Worm (Caenorhabditis elegans): ENCODE data around the gene tmc-1.

DNA sequence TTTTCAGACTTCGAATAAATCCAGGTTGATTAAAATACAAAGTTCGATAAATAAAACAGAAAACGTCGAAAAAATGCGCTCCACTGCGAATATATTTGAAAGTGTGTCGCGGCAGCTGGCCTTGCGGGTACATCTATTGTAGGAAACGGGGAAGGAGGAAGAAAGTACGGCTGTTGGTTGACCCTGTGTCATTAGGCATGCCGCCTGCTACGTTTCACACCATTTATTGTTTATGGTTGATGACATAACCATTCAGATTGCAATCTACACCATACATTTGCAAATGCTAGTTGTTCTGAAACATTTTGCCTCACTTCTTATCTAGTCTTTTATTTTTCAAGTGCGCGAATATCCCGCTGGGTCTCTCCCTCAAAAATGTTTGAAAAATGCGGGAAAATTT lies 29.6 kb downstream of the tmc-1 start, which contains the start of gene T13G4.4:
- TF ChIP-seq Y105C5A.15 (GFP tag; IDR thresholded peaks at IDR 0.05) = no peak
- TF ChIP-seq fkh-10 (GFP tag; optimal IDR thresholded peaks at IDR 0.05) = no peak
- TF ChIP-seq daf-12 (tag; optimal IDR thresholded peaks at IDR 0.05) = no peak
- no peak for TF ChIP-seq pha-4 (GFP tag; IDR thresholded peaks at IDR 0.05)
- no peak for TF ChIP-seq pha-4 (tag; optimal IDR thresholded peaks at IDR 0.05)
- TF ChIP-seq nhr-11 (tag; optimal IDR thresholded peaks at IDR 0.05) = no peak
- no peak for TF ChIP-seq nhr-77 (tag; optimal IDR thresholded peaks at IDR 0.05)
- no peak for TF ChIP-seq T26A8.4 (GFP tag; IDR thresholded peaks at IDR 0.05)
- no peak for TF ChIP-seq ces-1 (GFP tag; optimal IDR thresholded peaks at IDR 0.05)

Measured in whole organism, L4 larva.